Fruit fly (Drosophila melanogaster) whole organism, adult: ENCODE data around the gene TTLL4A.
A peak's percentile ranks its signal among the peaks of the same experiment; 100 is the strongest.

Experiments
- CG11617 ChIP-seq: fragments of 200-800 bp; sonication (Bioruptor generic); optimal IDR thresholded peaks from 2 replicates; lab custom pipeline; 2017; ENCODE audit warnings: mild to moderate bottlenecking, missing biosample characterization, missing genetic modification reagents, missing genetic modification characterization
- CG12768 ChIP-seq: fragments of 200-800 bp; sonication (Bioruptor generic); optimal IDR thresholded peaks from 2 replicates; lab custom pipeline; 2017; ENCODE audit warnings: missing biosample characterization, missing genetic modification characterization, mild to moderate bottlenecking, moderate library complexity, missing genetic modification reagents
- CG14711 ChIP-seq: fragments of 200-800 bp; sonication (Bioruptor generic); optimal IDR thresholded peaks from 2 replicates; lab custom pipeline; 2018; ENCODE audit warnings: missing biosample characterization, mild to moderate bottlenecking, missing genetic modification characterization, moderate library complexity
- CG1620 ChIP-seq: fragments of 200-800 bp; sonication (Bioruptor generic); optimal IDR thresholded peaks from 2 replicates; lab custom pipeline; 2016; ENCODE audit warnings: missing biosample characterization, missing genetic modification characterization
- CG33017 ChIP-seq: fragments of 200-800 bp; sonication (Bioruptor generic); optimal IDR thresholded peaks from 2 replicates; lab custom pipeline; 2018; ENCODE audit warnings: missing biosample characterization, mild to moderate bottlenecking, missing genetic modification characterization, moderate library complexity
- CG5204 ChIP-seq: fragments of 200-800 bp; sonication (Bioruptor generic); optimal IDR thresholded peaks from 2 replicates; lab custom pipeline; 2016; ENCODE audit warnings: missing biosample characterization, missing genetic modification characterization
- CG7045 ChIP-seq: fragments of 200-800 bp; sonication (Bioruptor generic); optimal IDR thresholded peaks from 2 replicates; lab custom pipeline; 2017; ENCODE audit warnings: missing biosample characterization, mild to moderate bottlenecking, missing genetic modification characterization
- CG7101 ChIP-seq: fragments of 200-800 bp; sonication (Bioruptor generic); optimal IDR thresholded peaks from 2 replicates; lab custom pipeline; 2018; ENCODE audit warnings: missing biosample characterization, mild to moderate bottlenecking, missing genetic modification characterization, moderate library complexity
- Clk ChIP-seq: fragments of 200-800 bp; sonication (Bioruptor generic); optimal IDR thresholded peaks from 2 replicates; lab custom pipeline; 2017; ENCODE audit warnings: missing biosample characterization, missing genetic modification characterization
- Crg-1 ChIP-seq: fragments of 200-800 bp; sonication (Bioruptor generic); optimal IDR thresholded peaks from 2 replicates; lab custom pipeline; 2016; ENCODE audit warnings: missing biosample characterization, missing genetic modification characterization
- Hr96 ChIP-seq: fragments of 200-800 bp; sonication (Bioruptor generic); optimal IDR thresholded peaks from 2 replicates; lab custom pipeline; 2016; ENCODE audit warnings: missing biosample characterization, missing genetic modification characterization
- Mnt ChIP-seq: fragments of 200-800 bp; sonication (Bioruptor generic); optimal IDR thresholded peaks from 2 replicates; lab custom pipeline; 2016; ENCODE audit warnings: missing biosample characterization, mild to moderate bottlenecking, missing genetic modification characterization
- bab1 ChIP-seq: fragments of 200-800 bp; sonication (Bioruptor generic); optimal IDR thresholded peaks from 3 replicates; lab custom pipeline; 2019; ENCODE audit warnings: missing biosample characterization, mild to moderate bottlenecking, missing genetic modification characterization, moderate library complexity
- cic ChIP-seq: fragments of 200-800 bp; sonication (Bioruptor generic); optimal IDR thresholded peaks from 2 replicates; lab custom pipeline; 2017; ENCODE audit warnings: missing biosample characterization, mild to moderate bottlenecking, missing genetic modification characterization, moderate library complexity
- cnc ChIP-seq, 2 experiments: fragments of >200 bp; optimal IDR thresholded peaks; 2 replicates each; lab custom pipeline; 2017
- kay ChIP-seq: fragments of 200-800 bp; sonication (Bioruptor generic); peaks from one replicate; lab custom pipeline; 2016; ENCODE audit warnings: missing biosample characterization, missing genetic modification characterization, borderline replicate concordance
- ovo ChIP-seq: fragments of 200-800 bp; sonication (Bioruptor generic); optimal IDR thresholded peaks from 2 replicates; lab custom pipeline; 2016; ENCODE audit warnings: missing biosample characterization, missing genetic modification characterization
- pad ChIP-seq: fragments of 200-800 bp; sonication (Bioruptor generic); optimal IDR thresholded peaks from 3 replicates; lab custom pipeline; 2017; ENCODE audit warnings: missing biosample characterization, missing genetic modification characterization, mild to moderate bottlenecking, moderate library complexity, missing genetic modification reagents
- tj ChIP-seq: fragments of 200-800 bp; sonication (Bioruptor generic); optimal IDR thresholded peaks from 3 replicates; lab custom pipeline; 2017; ENCODE audit warnings: missing biosample characterization, mild to moderate bottlenecking, missing genetic modification characterization, moderate library complexity
- toe ChIP-seq: fragments of 200-800 bp; sonication (Bioruptor generic); optimal IDR thresholded peaks from 2 replicates; lab custom pipeline; 2016; ENCODE audit warnings: missing biosample characterization, missing genetic modification characterization

TTLL4A gene

DNA sequence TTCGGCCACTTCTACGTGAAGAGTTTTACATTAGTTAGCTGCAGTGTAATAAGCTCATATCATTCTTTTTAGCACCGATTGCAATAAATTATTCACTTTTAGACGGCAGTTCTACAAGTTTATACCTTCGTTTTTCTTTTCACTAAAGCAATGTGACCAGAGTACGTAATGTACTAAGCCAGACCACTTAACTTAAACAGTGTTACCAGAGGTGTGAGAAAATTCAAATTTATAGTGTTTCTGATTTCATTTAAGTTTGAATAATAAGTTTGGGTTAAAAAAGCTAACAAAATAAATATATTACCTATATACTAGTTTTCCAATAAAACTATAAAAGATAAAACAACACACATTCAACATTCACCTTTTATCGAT is 21.2 kb upstream of the TTLL4A start:
- no peak for TF ChIP-seq kay (GFP tag; lab: Kevin White, UChicago)
- no peak for TF ChIP-seq CG11617 (GFP tag; lab: Kevin White, UChicago)
- no peak for TF ChIP-seq CG5204 (GFP tag; lab: Kevin White, UChicago)
- no peak for TF ChIP-seq Hr96
- no peak for TF ChIP-seq ovo (GFP tag; lab: Kevin White, UChicago)
- no peak for TF ChIP-seq Mnt
- no peak for TF ChIP-seq CG12768 (GFP tag; lab: Kevin White, UChicago)
- no peak for TF ChIP-seq Clk
- TF ChIP-seq CG1620 (GFP tag; lab: Kevin White, UChicago) = no peak
- TF ChIP-seq bab1 (GFP tag; lab: Kevin White, UChicago) = no peak
- no peak for TF ChIP-seq CG33017 (tag; lab: Kevin White, UChicago)
- no peak for TF ChIP-seq tj (GFP tag; lab: Kevin White, UChicago)
- TF ChIP-seq CG7101 = no peak
- TF ChIP-seq cic (GFP tag; lab: Kevin White, UChicago) = no peak
- TF ChIP-seq toe (GFP tag; lab: Kevin White, UChicago) = no peak
- no peak for TF ChIP-seq Crg-1 (GFP tag; lab: Kevin White, UChicago)
- TF ChIP-seq CG14711 (tag; lab: Kevin White, UChicago) = no peak
- TF ChIP-seq CG7045 = no peak
- TF ChIP-seq cnc (optimal IDR thresholded peaks at IDR 0.05; lab: Kevin White, UChicago) = no peak
- TF ChIP-seq pad = no peak

DNA sequence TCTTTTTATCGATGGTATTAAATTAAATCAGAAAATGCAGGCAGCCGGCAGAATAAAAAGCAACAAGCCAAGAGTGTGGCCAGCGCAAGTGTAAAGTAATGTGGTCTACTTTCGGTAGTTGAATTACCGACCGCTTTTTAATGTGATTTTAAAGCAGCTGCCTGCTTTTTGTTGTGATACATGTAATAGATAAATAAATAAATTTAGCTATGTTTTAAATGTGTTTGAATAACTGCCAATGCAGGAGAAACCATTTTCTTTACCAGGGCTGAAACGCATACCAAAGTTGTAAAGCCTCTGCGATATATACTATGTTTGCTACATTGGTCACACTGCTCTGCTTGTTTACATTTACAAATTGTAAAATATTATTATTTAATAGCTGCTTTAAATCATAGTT is 19.1 kb upstream of the TTLL4A start, which contains the start of the genes Tmem214 and YL-1:
Tmem214 (minus strand) TSS at position 142 of the 400 bp plus-strand sequence.
YL-1 (plus strand) TSS at position 310 of the 400 bp plus-strand sequence.
- no peak for TF ChIP-seq ovo (GFP tag; lab: Kevin White, UChicago)
- TF ChIP-seq pad = peak; percentile 28
- peak; percentile 39 for TF ChIP-seq Mnt
- TF ChIP-seq CG12768 (GFP tag; lab: Kevin White, UChicago) = no peak
- peak; percentile 22 for TF ChIP-seq CG1620 (GFP tag; lab: Kevin White, UChicago)
- TF ChIP-seq kay (GFP tag; lab: Kevin White, UChicago) = no peak
- TF ChIP-seq CG14711 (tag; lab: Kevin White, UChicago) = peak; percentile 37
- TF ChIP-seq CG33017 (tag; lab: Kevin White, UChicago) = no peak
- peak; percentile 62 for TF ChIP-seq bab1 (GFP tag; lab: Kevin White, UChicago)
- TF ChIP-seq CG11617 (GFP tag; lab: Kevin White, UChicago) = peak; percentile 40
- TF ChIP-seq tj (GFP tag; lab: Kevin White, UChicago) = no peak
- TF ChIP-seq cic (GFP tag; lab: Kevin White, UChicago) = peak; percentile 25
- TF ChIP-seq toe (GFP tag; lab: Kevin White, UChicago) = no peak
- no peak for TF ChIP-seq Hr96
- no peak for TF ChIP-seq Clk
- TF ChIP-seq CG7045 = no peak
- peak; percentile 9 for TF ChIP-seq CG7101
- peak; percentile 36 for TF ChIP-seq Crg-1 (GFP tag; lab: Kevin White, UChicago)
- TF ChIP-seq CG5204 (GFP tag; lab: Kevin White, UChicago) = no peak
- TF ChIP-seq cnc (optimal IDR thresholded peaks at IDR 0.05; lab: Kevin White, UChicago) = no peak

DNA sequence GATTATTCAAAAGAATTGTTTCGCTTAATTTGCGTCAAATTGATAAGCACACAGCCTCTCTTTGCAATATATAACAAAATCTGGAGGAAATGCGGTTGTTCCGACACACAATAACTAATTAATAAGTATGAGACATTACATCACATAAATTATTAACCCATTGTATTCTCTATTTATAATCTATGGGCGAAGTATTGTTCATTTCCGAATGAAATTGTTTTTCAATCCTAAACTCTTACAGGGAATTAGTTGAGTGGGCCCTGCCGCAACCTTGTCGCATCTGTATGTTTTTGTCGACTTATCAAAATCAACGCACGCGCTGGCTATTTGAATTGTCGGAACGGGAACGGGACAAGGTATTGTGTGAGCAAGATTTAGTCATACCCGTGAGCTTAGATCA is 17.0 kb upstream of the TTLL4A start, which contains the start of gene CG16743:
CG16743 (plus strand) TSS at position 57 of the 400 bp plus-strand sequence.
- no peak for TF ChIP-seq toe (GFP tag; lab: Kevin White, UChicago)
- TF ChIP-seq tj (GFP tag; lab: Kevin White, UChicago) = peak; percentile 40
- no peak for TF ChIP-seq CG5204 (GFP tag; lab: Kevin White, UChicago)
- peak; percentile 54 for TF ChIP-seq CG14711 (tag; lab: Kevin White, UChicago)
- TF ChIP-seq kay (GFP tag; lab: Kevin White, UChicago) = no peak
- peak; percentile 31 for TF ChIP-seq Mnt
- TF ChIP-seq ovo (GFP tag; lab: Kevin White, UChicago) = no peak
- no peak for TF ChIP-seq Hr96
- no peak for TF ChIP-seq Crg-1 (GFP tag; lab: Kevin White, UChicago)
- no peak for TF ChIP-seq Clk
- no peak for TF ChIP-seq CG7045
- no peak for TF ChIP-seq cnc (optimal IDR thresholded peaks at IDR 0.05; lab: Kevin White, UChicago)
- TF ChIP-seq bab1 (GFP tag; lab: Kevin White, UChicago) = no peak
- no peak for TF ChIP-seq CG12768 (GFP tag; lab: Kevin White, UChicago)
- TF ChIP-seq pad = no peak
- TF ChIP-seq cic (GFP tag; lab: Kevin White, UChicago) = no peak
- peak; percentile 31 for TF ChIP-seq CG7101
- no peak for TF ChIP-seq CG11617 (GFP tag; lab: Kevin White, UChicago)
- TF ChIP-seq CG33017 (tag; lab: Kevin White, UChicago) = peak; percentile 63
- TF ChIP-seq CG1620 (GFP tag; lab: Kevin White, UChicago) = no peak

DNA sequence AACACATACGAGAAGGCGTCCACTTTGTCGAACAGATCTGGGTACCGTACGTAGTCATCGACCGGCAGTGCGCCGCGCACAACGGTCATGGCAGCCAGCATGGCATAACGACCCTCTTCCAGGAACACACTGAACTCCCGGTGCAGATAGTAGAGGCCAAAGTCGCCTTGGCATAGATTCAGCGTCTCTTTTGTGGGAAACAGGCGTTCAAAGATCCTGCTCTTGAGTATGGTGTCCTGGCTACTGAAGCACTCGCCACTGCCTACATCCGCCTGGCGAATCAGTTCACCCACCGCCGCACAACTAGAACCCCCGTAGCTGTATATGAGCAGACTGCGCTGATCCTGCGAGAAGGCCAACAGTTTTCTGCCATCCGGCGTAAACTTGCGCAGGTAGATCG is 14.6 kb upstream of the TTLL4A start:
- no peak for TF ChIP-seq tj (GFP tag; lab: Kevin White, UChicago)
- TF ChIP-seq CG11617 (GFP tag; lab: Kevin White, UChicago) = no peak
- TF ChIP-seq ovo (GFP tag; lab: Kevin White, UChicago) = no peak
- no peak for TF ChIP-seq pad
- no peak for TF ChIP-seq CG33017 (tag; lab: Kevin White, UChicago)
- no peak for TF ChIP-seq CG7045
- no peak for TF ChIP-seq toe (GFP tag; lab: Kevin White, UChicago)
- no peak for TF ChIP-seq Hr96
- TF ChIP-seq CG1620 (GFP tag; lab: Kevin White, UChicago) = no peak
- TF ChIP-seq CG14711 (tag; lab: Kevin White, UChicago) = no peak
- no peak for TF ChIP-seq Clk
- TF ChIP-seq bab1 (GFP tag; lab: Kevin White, UChicago) = no peak
- no peak for TF ChIP-seq Mnt

DNA sequence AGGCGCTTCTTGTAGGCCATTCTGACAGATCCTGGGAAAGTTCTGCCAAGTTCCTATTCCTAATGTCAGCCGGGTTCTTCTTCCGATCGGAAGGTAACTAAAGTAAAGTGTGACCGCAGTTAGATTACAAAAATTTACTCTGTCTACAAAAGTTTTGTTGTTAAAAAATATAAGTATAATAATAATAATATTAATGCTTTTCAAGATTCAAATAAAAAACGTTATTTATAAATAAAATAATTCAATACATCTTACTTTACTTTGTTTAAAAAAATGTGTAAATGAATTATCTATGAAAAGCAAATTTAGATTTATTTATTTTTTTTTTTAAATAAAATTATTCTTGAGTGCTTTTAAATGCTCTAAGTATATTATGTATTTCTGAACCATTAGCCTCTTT is 14.0 kb upstream of the TTLL4A start, which contains the start of gene abo:
abo (minus strand) TSS at position 101 of the 400 bp plus-strand sequence.
- no peak for TF ChIP-seq pad
- TF ChIP-seq bab1 (GFP tag; lab: Kevin White, UChicago) = no peak
- no peak for TF ChIP-seq CG1620 (GFP tag; lab: Kevin White, UChicago)
- TF ChIP-seq kay (GFP tag; lab: Kevin White, UChicago) = no peak
- TF ChIP-seq ovo (GFP tag; lab: Kevin White, UChicago) = no peak
- TF ChIP-seq toe (GFP tag; lab: Kevin White, UChicago) = no peak
- no peak for TF ChIP-seq CG5204 (GFP tag; lab: Kevin White, UChicago)
- TF ChIP-seq tj (GFP tag; lab: Kevin White, UChicago) = no peak
- TF ChIP-seq CG7101 = no peak
- no peak for TF ChIP-seq CG11617 (GFP tag; lab: Kevin White, UChicago)
- TF ChIP-seq Crg-1 (GFP tag; lab: Kevin White, UChicago) = no peak
- TF ChIP-seq CG33017 (tag; lab: Kevin White, UChicago) = no peak
